Fruit fly (Drosophila melanogaster) whole organism, adult: ENCODE data around the gene CG11398.
A peak's percentile ranks its signal among the peaks of the same experiment; 100 is the strongest.

Experiments
- CG11617 ChIP-seq: fragments of 200-800 bp; sonication (Bioruptor generic); optimal IDR thresholded peaks from 2 replicates; lab custom pipeline; 2017; ENCODE audit warnings: mild to moderate bottlenecking, missing biosample characterization, missing genetic modification reagents, missing genetic modification characterization
- CG14711 ChIP-seq: fragments of 200-800 bp; sonication (Bioruptor generic); optimal IDR thresholded peaks from 2 replicates; lab custom pipeline; 2018; ENCODE audit warnings: missing biosample characterization, mild to moderate bottlenecking, missing genetic modification characterization, moderate library complexity
- CG1620 ChIP-seq: fragments of 200-800 bp; sonication (Bioruptor generic); optimal IDR thresholded peaks from 2 replicates; lab custom pipeline; 2016; ENCODE audit warnings: missing biosample characterization, missing genetic modification characterization
- CG33017 ChIP-seq: fragments of 200-800 bp; sonication (Bioruptor generic); optimal IDR thresholded peaks from 2 replicates; lab custom pipeline; 2018; ENCODE audit warnings: missing biosample characterization, mild to moderate bottlenecking, missing genetic modification characterization, moderate library complexity
- CG5204 ChIP-seq: fragments of 200-800 bp; sonication (Bioruptor generic); optimal IDR thresholded peaks from 2 replicates; lab custom pipeline; 2016; ENCODE audit warnings: missing biosample characterization, missing genetic modification characterization
- CG7045 ChIP-seq: fragments of 200-800 bp; sonication (Bioruptor generic); optimal IDR thresholded peaks from 2 replicates; lab custom pipeline; 2017; ENCODE audit warnings: missing biosample characterization, mild to moderate bottlenecking, missing genetic modification characterization
- CG7101 ChIP-seq: fragments of 200-800 bp; sonication (Bioruptor generic); optimal IDR thresholded peaks from 2 replicates; lab custom pipeline; 2018; ENCODE audit warnings: missing biosample characterization, mild to moderate bottlenecking, missing genetic modification characterization, moderate library complexity
- Clk ChIP-seq: fragments of 200-800 bp; sonication (Bioruptor generic); optimal IDR thresholded peaks from 2 replicates; lab custom pipeline; 2017; ENCODE audit warnings: missing biosample characterization, missing genetic modification characterization
- Crg-1 ChIP-seq: fragments of 200-800 bp; sonication (Bioruptor generic); optimal IDR thresholded peaks from 2 replicates; lab custom pipeline; 2016; ENCODE audit warnings: missing biosample characterization, missing genetic modification characterization
- Hr96 ChIP-seq: fragments of 200-800 bp; sonication (Bioruptor generic); optimal IDR thresholded peaks from 2 replicates; lab custom pipeline; 2016; ENCODE audit warnings: missing biosample characterization, missing genetic modification characterization
- Mnt ChIP-seq: fragments of 200-800 bp; sonication (Bioruptor generic); optimal IDR thresholded peaks from 2 replicates; lab custom pipeline; 2016; ENCODE audit warnings: missing biosample characterization, mild to moderate bottlenecking, missing genetic modification characterization
- bab1 ChIP-seq: fragments of 200-800 bp; sonication (Bioruptor generic); optimal IDR thresholded peaks from 3 replicates; lab custom pipeline; 2019; ENCODE audit warnings: missing biosample characterization, mild to moderate bottlenecking, missing genetic modification characterization, moderate library complexity
- cic ChIP-seq: fragments of 200-800 bp; sonication (Bioruptor generic); optimal IDR thresholded peaks from 2 replicates; lab custom pipeline; 2017; ENCODE audit warnings: missing biosample characterization, mild to moderate bottlenecking, missing genetic modification characterization, moderate library complexity
- cnc ChIP-seq, 2 experiments: fragments of >200 bp; optimal IDR thresholded peaks; 2 replicates each; lab custom pipeline; 2017
- kay ChIP-seq: fragments of 200-800 bp; sonication (Bioruptor generic); peaks from one replicate; lab custom pipeline; 2016; ENCODE audit warnings: missing biosample characterization, missing genetic modification characterization, borderline replicate concordance
- ovo ChIP-seq: fragments of 200-800 bp; sonication (Bioruptor generic); optimal IDR thresholded peaks from 2 replicates; lab custom pipeline; 2016; ENCODE audit warnings: missing biosample characterization, missing genetic modification characterization
- pad ChIP-seq: fragments of 200-800 bp; sonication (Bioruptor generic); optimal IDR thresholded peaks from 3 replicates; lab custom pipeline; 2017; ENCODE audit warnings: missing biosample characterization, missing genetic modification characterization, mild to moderate bottlenecking, moderate library complexity, missing genetic modification reagents
- tj ChIP-seq: fragments of 200-800 bp; sonication (Bioruptor generic); optimal IDR thresholded peaks from 3 replicates; lab custom pipeline; 2017; ENCODE audit warnings: missing biosample characterization, mild to moderate bottlenecking, missing genetic modification characterization, moderate library complexity
- toe ChIP-seq: fragments of 200-800 bp; sonication (Bioruptor generic); optimal IDR thresholded peaks from 2 replicates; lab custom pipeline; 2016; ENCODE audit warnings: missing biosample characterization, missing genetic modification characterization

The CG11398 gene

dm6 chrX:1197862-1198261 is 17.1 kb downstream of the CG11398 start:
- TF ChIP-seq ovo (GFP tag; lab: Kevin White, UChicago), result no peak
- TF ChIP-seq Crg-1 (GFP tag; lab: Kevin White, UChicago), result no peak
- no peak for TF ChIP-seq Clk
- TF ChIP-seq CG7045 (GFP tag; lab: Kevin White, UChicago), result no peak
- TF ChIP-seq kay (GFP tag; lab: Kevin White, UChicago), result no peak
- no peak for TF ChIP-seq CG7101 (tag; lab: Kevin White, UChicago)
- no peak for TF ChIP-seq bab1 (GFP tag; lab: Kevin White, UChicago)
- TF ChIP-seq CG5204 (GFP tag; lab: Kevin White, UChicago), result no peak
- TF ChIP-seq cic (GFP tag; lab: Kevin White, UChicago), result no peak
- no peak for TF ChIP-seq tj (GFP tag; lab: Kevin White, UChicago)
- TF ChIP-seq CG1620 (GFP tag; lab: Kevin White, UChicago), result no peak
- TF ChIP-seq pad (GFP tag; lab: Kevin White, UChicago), result no peak
- TF ChIP-seq CG33017 (tag; lab: Kevin White, UChicago), result no peak
- no peak for TF ChIP-seq Hr96 (GFP tag; lab: Kevin White, UChicago)

- TF ChIP-seq CG1620 (GFP tag; lab: Kevin White, UChicago) (no peak), kay (GFP tag; lab: Kevin White, UChicago) (no peak), cic (GFP tag; lab: Kevin White, UChicago) (no peak), tj (GFP tag; lab: Kevin White, UChicago) (peak; percentile 41), CG33017 (tag; lab: Kevin White, UChicago) (no peak), CG11617 (no peak), pad (GFP tag; lab: Kevin White, UChicago) (no peak), cnc (optimal IDR thresholded peaks at IDR 0.05; lab: Kevin White, UChicago) (no peak)
These were observed 23.9 kb downstream of the CG11398 start, which contains the start of gene CG11380 for dm6 chrX:1191008-1191407. Gene CG11380 (plus strand): TSS chrX:1191308.

dm6 chrX:1184478-1184877 is 30.5 kb downstream of the CG11398 start, which contains the start of gene CG14626:
Gene CG14626 (plus strand): TSS chrX:1184778.
- no peak for TF ChIP-seq Clk
- TF ChIP-seq Hr96 (GFP tag; lab: Kevin White, UChicago), result no peak
- no peak for TF ChIP-seq ovo (GFP tag; lab: Kevin White, UChicago)
- TF ChIP-seq CG7101 (tag; lab: Kevin White, UChicago), result no peak

dm6 chrX:1183742-1184141 is 31.2 kb downstream of the CG11398 start:
- TF ChIP-seq CG7101 (tag; lab: Kevin White, UChicago), result no peak
- TF ChIP-seq CG1620 (GFP tag; lab: Kevin White, UChicago), result no peak
- no peak for TF ChIP-seq ovo (GFP tag; lab: Kevin White, UChicago)
- no peak for TF ChIP-seq CG7045 (GFP tag; lab: Kevin White, UChicago)

- TF ChIP-seq bab1 (GFP tag; lab: Kevin White, UChicago) (no peak), CG7045 (GFP tag; lab: Kevin White, UChicago) (no peak), CG14711 (tag; lab: Kevin White, UChicago) (no peak), ovo (GFP tag; lab: Kevin White, UChicago) (no peak), CG7101 (tag; lab: Kevin White, UChicago) (no peak), CG33017 (tag; lab: Kevin White, UChicago) (no peak), CG11617 (no peak), kay (GFP tag; lab: Kevin White, UChicago) (no peak)
These were observed 33.6 kb downstream of the CG11398 start, which contains the start of gene CG14627 for dm6 chrX:1181320-1181719. Gene CG14627 (plus strand): TSS chrX:1181620.

- TF ChIP-seq Crg-1 (GFP tag; lab: Kevin White, UChicago) (no peak), Hr96 (GFP tag; lab: Kevin White, UChicago) (no peak), toe (no peak), bab1 (GFP tag; lab: Kevin White, UChicago) (no peak), CG11617 (no peak), cic (GFP tag; lab: Kevin White, UChicago) (no peak), CG7045 (GFP tag; lab: Kevin White, UChicago) (no peak), kay (GFP tag; lab: Kevin White, UChicago) (no peak), CG7101 (tag; lab: Kevin White, UChicago) (no peak), CG14711 (tag; lab: Kevin White, UChicago) (no peak), Mnt (no peak), Clk (no peak), ovo (GFP tag; lab: Kevin White, UChicago) (no peak), CG1620 (GFP tag; lab: Kevin White, UChicago) (no peak), pad (GFP tag; lab: Kevin White, UChicago) (no peak), CG5204 (GFP tag; lab: Kevin White, UChicago) (no peak)
These were observed 34.1 kb downstream of the CG11398 start for dm6 chrX:1180865-1181264.

dm6 chrX:1179865-1180264 is 35.1 kb downstream of the CG11398 start, which contains the start of gene CG11379:
Gene CG11379 (plus strand): TSS chrX:1180165.
- no peak for TF ChIP-seq cic (GFP tag; lab: Kevin White, UChicago)
- no peak for TF ChIP-seq CG7045 (GFP tag; lab: Kevin White, UChicago)
- TF ChIP-seq CG1620 (GFP tag; lab: Kevin White, UChicago), result no peak
- no peak for TF ChIP-seq Crg-1 (GFP tag; lab: Kevin White, UChicago)
- TF ChIP-seq CG14711 (tag; lab: Kevin White, UChicago), result no peak
- no peak for TF ChIP-seq CG33017 (tag; lab: Kevin White, UChicago)
- TF ChIP-seq toe, result no peak
- no peak for TF ChIP-seq CG11617
- TF ChIP-seq Mnt, result no peak
